Fruit fly (Drosophila melanogaster) whole organism, embryonic: Measurements from ENCODE around the gene CG9173.

Experiments
- Abd-B ChIP-seq: fragments of 200-800 bp; sonication (Bioruptor generic); optimal IDR thresholded peaks from 2 replicates; lab custom pipeline; 2018; ENCODE audit warnings: missing biosample characterization, mild to moderate bottlenecking, missing genetic modification characterization, moderate library complexity
- Bgb ChIP-seq: fragments of 200-800 bp; sonication (Bioruptor generic); IDR thresholded peaks from 2 replicates; pipeline ENCODE4 v1.3.6; 2022; ENCODE audit warnings: missing biosample characterization, missing genetic modification characterization; ENCODE audit not compliant: partially characterized antibody
- CG10147 ChIP-seq: fragments of 200-800 bp; sonication (Bioruptor generic); optimal IDR thresholded peaks from 2 replicates; lab custom pipeline; 2019; ENCODE audit warnings: missing biosample characterization, mild to moderate bottlenecking, missing genetic modification characterization, moderate library complexity
- CG10267 ChIP-seq: fragments of 200-800 bp; sonication (Bioruptor generic); optimal IDR thresholded peaks from 2 replicates; lab custom pipeline; 2018; ENCODE audit warnings: missing biosample characterization, mild to moderate bottlenecking, missing genetic modification characterization, moderate library complexity
- CG11093 ChIP-seq: fragments of 200-800 bp; sonication (Bioruptor generic); IDR thresholded peaks from 3 replicates; pipeline ENCODE4 v1.3.6; 2022; ENCODE audit warnings: missing biosample characterization, missing genetic modification characterization
- CG12219 ChIP-seq: fragments of 200-800 bp; sonication (Bioruptor generic); optimal IDR thresholded peaks from 3 replicates; lab custom pipeline; 2018; ENCODE audit warnings: missing biosample characterization, mild to moderate bottlenecking, missing genetic modification characterization
- CG15479 ChIP-seq: fragments of 200-800 bp; sonication (Bioruptor generic); optimal IDR thresholded peaks from 3 replicates; lab custom pipeline; 2019; ENCODE audit warnings: missing biosample characterization, mild to moderate bottlenecking, missing genetic modification characterization, moderate library complexity
- CG15514 ChIP-seq: fragments of 200-800 bp; sonication (Bioruptor generic); optimal IDR thresholded peaks from 3 replicates; lab custom pipeline; 2017; ENCODE audit warnings: missing biosample characterization, missing genetic modification characterization, mild to moderate bottlenecking, moderate library complexity, missing genetic modification reagents
- CG1602 ChIP-seq: fragments of 200-800 bp; sonication (Bioruptor generic); optimal IDR thresholded peaks from 3 replicates; lab custom pipeline; 2016; ENCODE audit warnings: missing biosample characterization, missing genetic modification characterization
- CG17328 ChIP-seq: fragments of 200-800 bp; sonication (Bioruptor generic); IDR thresholded peaks from 2 replicates; pipeline ENCODE4 v1.3.6; 2022; ENCODE audit warnings: missing biosample characterization, missing genetic modification characterization
- CG18262 ChIP-seq: fragments of 200-800 bp; optimal IDR thresholded peaks from 3 replicates; lab custom pipeline; 2019; ENCODE audit warnings: missing biosample characterization, mild to moderate bottlenecking, missing genetic modification characterization, moderate library complexity
- CG31388 ChIP-seq: fragments of 200-800 bp; sonication (Bioruptor generic); optimal IDR thresholded peaks from 2 replicates; lab custom pipeline; 2016; ENCODE audit warnings: missing biosample characterization, missing genetic modification characterization
- CG4730 ChIP-seq: fragments of 200-800 bp; sonication (Bioruptor generic); IDR thresholded peaks from 2 replicates; pipeline ENCODE4 v1.3.6; 2022; ENCODE audit warnings: missing biosample characterization, missing genetic modification characterization
- CG6272 ChIP-seq: fragments of 200-800 bp; sonication (Bioruptor generic); IDR thresholded peaks from 2 replicates; pipeline ENCODE4 v1.3.6; 2022; ENCODE audit warnings: missing biosample characterization, missing genetic modification characterization
- CG6654 ChIP-seq: fragments of 200-800 bp; sonication (Bioruptor generic); optimal IDR thresholded peaks from 2 replicates; lab custom pipeline; 2017; ENCODE audit warnings: missing biosample characterization, mild to moderate bottlenecking, missing genetic modification characterization
- CG7963 ChIP-seq: fragments of 200-800 bp; sonication (Bioruptor generic); IDR thresholded peaks from 3 replicates; pipeline ENCODE4 v1.3.6; 2022; ENCODE audit warnings: missing biosample characterization, missing genetic modification characterization; ENCODE audit not compliant: partially characterized antibody
- Dad ChIP-seq: fragments of 200-800 bp; sonication (Bioruptor generic); optimal IDR thresholded peaks from 3 replicates; lab custom pipeline; 2016; ENCODE audit warnings: missing biosample characterization, missing genetic modification characterization
- Dek ChIP-seq: fragments of 200-800 bp; sonication (Bioruptor generic); optimal IDR thresholded peaks from 3 replicates; lab custom pipeline; 2019; ENCODE audit warnings: missing biosample characterization, mild to moderate bottlenecking, missing genetic modification characterization, moderate library complexity
- H15 ChIP-seq: fragments of 200-800 bp; sonication (Bioruptor generic); IDR thresholded peaks from 3 replicates; pipeline ENCODE4 v1.3.6; 2022; ENCODE audit warnings: missing biosample characterization, missing genetic modification characterization
- Lpt ChIP-seq: fragments of >200 bp; optimal IDR thresholded peaks from 2 replicates; lab custom pipeline; 2018; ENCODE audit warnings: missing biosample characterization, missing genetic modification characterization
- Mad ChIP-seq: fragments of 200-800 bp; sonication (Bioruptor generic); optimal IDR thresholded peaks from 2 replicates; lab custom pipeline; 2016; ENCODE audit warnings: missing biosample characterization, missing genetic modification characterization
- Med ChIP-seq: fragments of 200-800 bp; sonication (Bioruptor generic); peaks from one replicate; lab custom pipeline; 2016; ENCODE audit warnings: missing biosample characterization, missing genetic modification characterization, mild to moderate bottlenecking, inconsistent platforms, moderate library complexity
- NFAT ChIP-seq: fragments of 200-800 bp; sonication (Bioruptor generic); IDR thresholded peaks from 2 replicates; pipeline ENCODE4 v1.3.6; 2022; ENCODE audit warnings: missing biosample characterization, missing genetic modification characterization
- Neu2 ChIP-seq: fragments of 200-800 bp; sonication (Bioruptor generic); optimal IDR thresholded peaks from 3 replicates; lab custom pipeline; 2016; ENCODE audit warnings: missing biosample characterization, missing genetic modification characterization, borderline replicate concordance
- Optix ChIP-seq: fragments of 200-800 bp; sonication (Bioruptor generic); IDR thresholded peaks from 3 replicates; pipeline ENCODE4 v1.3.6; 2022; ENCODE audit warnings: missing biosample characterization, missing genetic modification characterization
- aop ChIP-seq: fragments of 200-800 bp; sonication (Bioruptor generic); IDR thresholded peaks from 2 replicates; pipeline ENCODE4 v1.3.6; 2022; ENCODE audit warnings: missing biosample characterization, missing genetic modification characterization
- ap ChIP-seq: fragments of 200-800 bp; sonication (Bioruptor generic); IDR thresholded peaks from 2 replicates; pipeline ENCODE4 v1.3.6; 2022; ENCODE audit warnings: missing biosample characterization, missing genetic modification characterization
- bcd ChIP-seq: fragments of 200-800 bp; sonication (Bioruptor generic); optimal IDR thresholded peaks from 2 replicates; lab custom pipeline; 2017; ENCODE audit warnings: missing biosample characterization, mild to moderate bottlenecking, missing genetic modification characterization
- cg ChIP-seq: fragments of 200-800 bp; sonication (Bioruptor generic); optimal IDR thresholded peaks from 3 replicates; lab custom pipeline; 2019; ENCODE audit warnings: missing biosample characterization, mild to moderate bottlenecking, missing genetic modification characterization, moderate library complexity
- ci ChIP-seq: fragments of 200-800 bp; sonication (Bioruptor generic); IDR thresholded peaks from 3 replicates; pipeline ENCODE4 v1.3.6; 2022; ENCODE audit warnings: missing biosample characterization, missing genetic modification characterization
- dm ChIP-seq: fragments of 200-800 bp; sonication (Bioruptor generic); optimal IDR thresholded peaks from 3 replicates; lab custom pipeline; 2016; ENCODE audit warnings: missing biosample characterization, missing genetic modification characterization
- exex ChIP-seq: fragments of 200-800 bp; sonication (Bioruptor generic); optimal IDR thresholded peaks from 4 replicates; lab custom pipeline; 2018; ENCODE audit warnings: missing biosample characterization, mild to moderate bottlenecking, missing genetic modification characterization, moderate library complexity
- grau ChIP-seq: fragments of 200-800 bp; optimal IDR thresholded peaks from 3 replicates; lab custom pipeline; 2019; ENCODE audit warnings: missing biosample characterization, mild to moderate bottlenecking, missing genetic modification characterization, moderate library complexity
- gsb-n ChIP-seq: fragments of 200-800 bp; sonication (Bioruptor generic); optimal IDR thresholded peaks from 3 replicates; lab custom pipeline; 2018; ENCODE audit warnings: missing biosample characterization, mild to moderate bottlenecking, missing genetic modification characterization
- hb ChIP-seq: fragments of 200-800 bp; sonication (Bioruptor generic); IDR thresholded peaks from 3 replicates; pipeline ENCODE4 v1.3.6; 2022; ENCODE audit warnings: missing biosample characterization, missing genetic modification characterization; ENCODE audit not compliant: partially characterized antibody
- ind ChIP-seq: fragments of 200-800 bp; sonication (Bioruptor generic); optimal IDR thresholded peaks from 3 replicates; lab custom pipeline; 2016; ENCODE audit warnings: missing biosample characterization, missing genetic modification characterization
- knrl ChIP-seq: fragments of 200-800 bp; sonication (Bioruptor generic); IDR thresholded peaks from 3 replicates; pipeline ENCODE4 v1.3.6; 2022; ENCODE audit warnings: missing biosample characterization, missing genetic modification characterization; ENCODE audit not compliant: partially characterized antibody
- mld ChIP-seq: fragments of 200-800 bp; sonication (Bioruptor generic); IDR thresholded peaks from 3 replicates; pipeline ENCODE4 v1.3.6; 2022; ENCODE audit warnings: missing biosample characterization, missing genetic modification characterization; ENCODE audit not compliant: partially characterized antibody
- odd ChIP-seq: fragments of 200-800 bp; sonication (Bioruptor generic); optimal IDR thresholded peaks from 2 replicates; lab custom pipeline; 2017; ENCODE audit warnings: missing biosample characterization, mild to moderate bottlenecking, missing genetic modification characterization
- org-1 ChIP-seq: fragments of 200-800 bp; sonication (Bioruptor generic); optimal IDR thresholded peaks from 2 replicates; lab custom pipeline; 2017; ENCODE audit warnings: missing biosample characterization, missing genetic modification characterization
- ro ChIP-seq: fragments of 200-800 bp; sonication (Bioruptor generic); IDR thresholded peaks from 2 replicates; pipeline ENCODE4 v1.3.6; 2022; ENCODE audit warnings: missing biosample characterization, missing genetic modification characterization
- sc ChIP-seq, 3 experiments: fragments of >200 bp in 2 of 3; fragments of 200-800 bp in 1 of 3; sonication (Bioruptor generic) in 1 of 3; optimal IDR thresholded peaks; 2 replicates in 2 of 3; 3 replicates in 1 of 3; lab custom pipeline; 2017; ENCODE audit warnings: mild to moderate bottlenecking in 1 of 3, missing biosample characterization in 1 of 3, missing genetic modification characterization in 1 of 3, missing genetic modification reagents in 1 of 3
- shn ChIP-seq: fragments of 200-800 bp; sonication (Bioruptor generic); optimal IDR thresholded peaks from 3 replicates; lab custom pipeline; 2016; ENCODE audit warnings: missing biosample characterization, missing genetic modification characterization
- tgo ChIP-seq: fragments of 200-800 bp; sonication (Bioruptor generic); IDR thresholded peaks from 3 replicates; pipeline ENCODE4 v1.3.6; 2022; ENCODE audit warnings: missing biosample characterization, missing genetic modification characterization
- toy ChIP-seq: fragments of 200-800 bp; sonication (Bioruptor generic); IDR thresholded peaks from 2 replicates; pipeline ENCODE4 v1.3.6; 2022; ENCODE audit warnings: missing biosample characterization, missing genetic modification characterization
- trh ChIP-seq: fragments of 200-800 bp; sonication (Bioruptor generic); optimal IDR thresholded peaks from 2 replicates; lab custom pipeline; 2016; ENCODE audit warnings: missing biosample characterization, missing genetic modification characterization
- yki ChIP-seq: fragments of >200 bp; optimal IDR thresholded peaks from 3 replicates; lab custom pipeline; 2018
- z ChIP-seq: fragments of 200-800 bp; sonication (Bioruptor generic); IDR thresholded peaks from 3 replicates; pipeline ENCODE4 v1.3.6; 2022; ENCODE audit warnings: missing biosample characterization, missing genetic modification characterization

CG9173 gene

dm6 chr3L:1376014-1376745 is 47.1 kb downstream of the CG9173 start (continued):
- TF ChIP-seq CG18262 (peak; percentile 64), Med (GFP tag; lab: Kevin White, UChicago) (peak; percentile 79), ind (GFP tag; lab: Kevin White, UChicago) (peak; percentile 23), toy (GFP tag; lab: Robert Waterston, UW) (no peak), CG4730 (GFP tag; lab: Robert Waterston, UW) (0 out of 2 replicates have a peak, but pooled peaks have one; percentile 5), CG17328 (peak; percentile 60; the same call in 1 of the 2 replicates), H15 (GFP tag; lab: Robert Waterston, UW) (peak; percentile 51; the same call in 1 of the 3 replicates), dm (GFP tag; lab: Kevin White, UChicago) (no peak), hb (GFP tag; lab: Robert Waterston, UW) (peak; percentile 76), CG11093 (GFP tag; lab: Robert Waterston, UW) (no peak), grau (peak; percentile 59), Abd-B (GFP tag; lab: Kevin White, UChicago) (peak; percentile 41), z (GFP tag; lab: Robert Waterston, UW) (0 out of 3 replicates have a peak, but pooled peaks have one; percentile 21), CG31388 (GFP tag; lab: Kevin White, UChicago) (no peak), ap (0 out of 2 replicates have a peak, but pooled peaks have one; percentile 17), sc (optimal IDR thresholded peaks at IDR 0.05; lab: Kevin White, UChicago) (no peak), sc (GFP tag; optimal IDR thresholded peaks at IDR 0.05; lab: Kevin White, UChicago) (no peak), shn (GFP tag; lab: Kevin White, UChicago) (no peak), Lpt (no peak), exex (tag; lab: Kevin White, UChicago) (no peak), Dek (tag; lab: Kevin White, UChicago) (no peak), org-1 (GFP tag; lab: Kevin White, UChicago) (peak; percentile 48), cg (GFP tag; lab: Kevin White, UChicago) (no peak), ci (GFP tag; lab: Robert Waterston, UW) (peak; percentile 69; the same call in 1 of the 3 replicates), ro (GFP tag; lab: Robert Waterston, UW) (no peak), Optix (GFP tag; lab: Robert Waterston, UW) (peak; percentile 46; the same call in 1 of the 3 replicates), CG10147 (GFP tag; lab: Kevin White, UChicago) (no peak), NFAT (no peak), Bgb (GFP tag; lab: Robert Waterston, UW) (0 out of 2 replicates have a peak, but pooled peaks have one; percentile 27), Mad (GFP tag; lab: Kevin White, UChicago) (peak; percentile 3), mld (peak; percentile 52; the same call in 1 of the 3 replicates), Dad (GFP tag; lab: Kevin White, UChicago) (peak; percentile 36), CG1602 (peak; percentile 22), CG7963 (GFP tag; lab: Robert Waterston, UW) (no peak), bcd (GFP tag; lab: Kevin White, UChicago) (peak; percentile 30), knrl (GFP tag; lab: Robert Waterston, UW) (peak; percentile 64; the same call in 2 of the 3 replicates), yki (lab: Kevin White, UChicago) (no peak), Neu2 (GFP tag; lab: Kevin White, UChicago) (no peak), CG6654 (GFP tag; lab: Kevin White, UChicago) (no peak), CG10267 (tag; lab: Kevin White, UChicago) (peak; percentile 62), gsb-n (peak; percentile 4), CG15479 (GFP tag; lab: Kevin White, UChicago) (no peak), tgo (GFP tag; lab: Robert Waterston, UW) (peak; percentile 53), trh (peak; percentile 9), CG15514 (GFP tag; lab: Kevin White, UChicago) (no peak), CG6272 (0 out of 2 replicates have a peak, but pooled peaks have one; percentile 22), odd (GFP tag; lab: Kevin White, UChicago) (peak; percentile 44), CG12219 (peak; percentile 62), aop (GFP tag; lab: Robert Waterston, UW) (no peak)
